Worm (Caenorhabditis elegans): ENCODE measurements around the gene ent-3.

Gene ent-3

DNA sequence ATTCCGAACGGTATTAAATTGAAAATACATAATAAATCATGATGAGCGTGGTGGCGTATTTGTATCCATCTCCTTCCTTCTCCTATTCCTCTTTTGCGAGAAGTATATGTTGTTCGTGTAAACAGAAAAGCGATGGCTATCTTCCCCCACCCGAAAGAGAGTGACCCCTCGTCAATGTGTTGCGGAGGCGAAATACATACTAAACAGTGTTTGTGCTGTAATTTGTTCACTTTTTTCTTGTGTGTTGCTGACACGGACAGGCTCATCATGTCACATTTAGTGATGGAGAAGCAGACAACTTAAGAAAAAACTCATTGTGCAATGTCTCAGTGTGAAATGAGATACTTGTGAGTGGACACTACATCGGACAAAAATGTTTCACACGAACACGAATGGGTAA, 4.2 kb downstream of the ent-3 start:
- no peak for TF ChIP-seq lsy-2 (tag; optimal IDR thresholded peaks at IDR 0.05)
- TF ChIP-seq ztf-11 (tag; optimal IDR thresholded peaks at IDR 0.05): no peak
- no peak for TF ChIP-seq bed-3 (GFP tag; optimal IDR thresholded peaks at IDR 0.05)
- TF ChIP-seq nhr-12 (tag; optimal IDR thresholded peaks at IDR 0.05): no peak
- TF ChIP-seq ceh-43 (GFP tag; optimal IDR thresholded peaks at IDR 0.05): no peak
- no peak for TF ChIP-seq hlh-1 (tag; optimal IDR thresholded peaks at IDR 0.05)

DNA sequence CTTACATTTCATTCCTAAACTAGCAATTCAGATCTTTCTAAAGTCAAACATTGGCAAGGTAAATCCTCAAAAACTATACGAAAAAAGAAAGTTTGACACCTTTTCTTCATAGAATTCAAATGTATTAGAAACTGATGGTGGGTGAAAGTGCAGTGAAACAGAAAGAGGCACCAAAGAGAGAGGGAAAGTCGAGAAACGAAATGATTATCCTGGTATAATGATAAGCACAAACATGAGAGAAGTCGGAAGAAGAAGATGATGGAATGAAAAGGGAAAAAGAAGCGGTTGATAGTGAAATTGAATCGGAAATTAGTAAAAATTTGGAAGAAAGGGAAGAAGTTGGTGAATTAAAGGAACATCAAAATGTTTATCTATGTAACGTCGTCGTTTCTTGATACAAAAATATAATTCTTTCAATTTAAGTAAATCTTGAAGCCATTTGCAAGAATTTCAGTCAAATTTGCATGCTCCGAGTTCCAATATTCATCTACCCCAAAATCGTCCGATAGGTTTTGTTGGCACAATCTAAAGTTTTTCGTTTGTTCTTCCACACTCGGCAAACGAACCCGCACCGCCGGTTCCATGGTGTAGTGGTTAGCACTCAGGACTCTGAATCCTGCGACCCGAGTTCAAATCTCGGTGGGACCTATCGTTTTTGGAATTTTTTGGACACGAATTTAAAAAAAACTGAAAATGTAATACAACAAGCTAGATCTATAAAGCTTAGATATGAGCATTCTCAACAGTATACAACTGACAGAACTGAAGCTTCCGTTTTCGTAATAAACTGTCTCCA, 4.9 kb downstream of the ent-3 start:
- TF ChIP-seq blmp-1 (tag; optimal IDR thresholded peaks at IDR 0.05) (peak; percentile 68), ces-1 (GFP tag; optimal IDR thresholded peaks at IDR 0.05) (no peak)

DNA sequence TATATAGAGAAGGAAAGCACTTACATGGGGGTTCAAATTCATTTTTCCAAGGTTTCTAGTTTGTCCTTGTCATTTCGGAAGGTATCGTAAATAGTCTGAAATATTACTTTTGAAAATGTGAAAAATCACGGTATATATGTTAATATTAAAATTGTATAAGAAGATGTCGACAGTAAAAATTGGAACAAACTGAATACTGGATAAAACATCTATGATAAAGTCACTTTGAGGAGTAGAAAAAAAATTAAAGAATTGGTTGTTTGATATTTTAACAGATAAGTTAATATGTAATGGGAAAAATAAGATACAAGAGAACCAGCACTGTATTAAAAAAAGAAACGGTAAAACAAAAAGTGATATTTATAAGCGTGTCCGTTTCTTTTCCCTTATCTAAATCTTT, 9.5 kb downstream of the ent-3 start, which contains the start of gene nep-21:
nep-21 (minus strand) TSS at position 101 of the 400 bp plus-strand sequence.
- TF ChIP-seq bed-3 (GFP tag; optimal IDR thresholded peaks at IDR 0.05) (no peak), lin-32 (GFP tag; optimal IDR thresholded peaks at IDR 0.05) (no peak), flh-1 (GFP tag; optimal IDR thresholded peaks at IDR 0.05) (no peak), elt-3 (tag; optimal IDR thresholded peaks at IDR 0.05) (no peak), ham-2 (GFP tag; optimal IDR thresholded peaks at IDR 0.05) (no peak), mep-1 (tag; optimal IDR thresholded peaks at IDR 0.05) (no peak), sptf-1 (tag; optimal IDR thresholded peaks at IDR 0.05) (no peak), mab-5 (tag; optimal IDR thresholded peaks at IDR 0.05) (no peak), ceh-83 (GFP tag; optimal IDR thresholded peaks at IDR 0.05) (no peak), ceh-39 (tag; optimal IDR thresholded peaks at IDR 0.05) (no peak), nhr-12 (tag; optimal IDR thresholded peaks at IDR 0.05) (no peak)

DNA sequence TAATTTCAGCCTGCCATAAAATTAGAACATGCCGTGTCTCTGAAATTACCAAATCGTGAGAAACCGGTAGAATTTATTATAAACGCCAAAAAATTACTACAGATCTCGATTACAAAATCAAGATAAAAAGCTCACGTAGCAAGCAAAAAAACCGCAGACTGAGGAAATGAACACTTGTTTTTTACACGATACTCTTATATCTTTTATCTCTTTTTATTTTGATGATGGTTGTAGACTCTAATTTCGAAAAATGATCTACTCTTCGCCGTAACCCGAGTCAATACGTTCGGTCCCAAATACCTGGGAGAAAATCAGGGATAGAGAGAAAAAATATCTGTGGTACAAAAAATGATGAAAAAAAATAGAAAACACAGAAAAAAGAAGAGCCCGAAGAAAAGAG, 12.7 kb downstream of the ent-3 start:
- no peak for TF ChIP-seq ham-2 (GFP tag; optimal IDR thresholded peaks at IDR 0.05)
- no peak for TF ChIP-seq unc-62 (GFP tag; optimal IDR thresholded peaks at IDR 0.05)
- no peak for TF ChIP-seq hlh-1 (tag; optimal IDR thresholded peaks at IDR 0.05)
- TF ChIP-seq elt-3 (tag; optimal IDR thresholded peaks at IDR 0.05): no peak
- TF ChIP-seq nhr-2 (tag; optimal IDR thresholded peaks at IDR 0.05): no peak
- TF ChIP-seq bed-3 (GFP tag; optimal IDR thresholded peaks at IDR 0.05): no peak
- TF ChIP-seq lin-32 (GFP tag; optimal IDR thresholded peaks at IDR 0.05): no peak
- no peak for TF ChIP-seq mls-2 (tag; optimal IDR thresholded peaks at IDR 0.05)
- no peak for TF ChIP-seq blmp-1 (tag; optimal IDR thresholded peaks at IDR 0.05)
- TF ChIP-seq nhr-12 (tag; optimal IDR thresholded peaks at IDR 0.05): no peak

DNA sequence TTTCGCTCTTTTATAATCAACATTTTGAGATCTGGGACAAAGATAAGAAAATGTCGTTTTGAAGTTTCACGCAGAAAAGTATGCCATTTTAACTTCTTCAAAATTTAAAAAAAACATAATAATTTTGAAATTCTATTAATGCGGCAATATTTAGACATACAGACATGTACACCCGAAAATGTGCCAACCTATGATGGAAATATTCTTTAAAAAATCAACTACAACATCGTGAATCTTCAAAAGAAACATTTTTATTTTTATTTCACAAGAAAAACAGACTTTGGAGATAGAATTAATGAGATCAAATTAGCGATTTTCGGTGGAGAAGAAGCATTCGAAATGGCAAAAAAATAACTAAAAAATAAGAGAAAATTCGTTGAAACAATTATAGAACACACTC, 20.7 kb downstream of the ent-3 start, which contains the start of gene T16A9.5:
T16A9.5 (minus strand) TSS at position 101 of the 400 bp plus-strand sequence.
- TF ChIP-seq ceh-39 (tag; optimal IDR thresholded peaks at IDR 0.05) (no peak), M03D4.4 (tag; optimal IDR thresholded peaks at IDR 0.05) (no peak), drap-1 (GFP tag; optimal IDR thresholded peaks at IDR 0.05) (no peak), elt-1 (tag; optimal IDR thresholded peaks at IDR 0.05; ENCODE audit: borderline replicate concordance, insufficient read depth) (no peak), bed-3 (GFP tag; optimal IDR thresholded peaks at IDR 0.05) (no peak), cnd-1 (tag; optimal IDR thresholded peaks at IDR 0.05) (no peak), mab-5 (tag; optimal IDR thresholded peaks at IDR 0.05) (no peak), mls-2 (tag; optimal IDR thresholded peaks at IDR 0.05) (no peak), ceh-43 (GFP tag; optimal IDR thresholded peaks at IDR 0.05) (no peak)

DNA sequence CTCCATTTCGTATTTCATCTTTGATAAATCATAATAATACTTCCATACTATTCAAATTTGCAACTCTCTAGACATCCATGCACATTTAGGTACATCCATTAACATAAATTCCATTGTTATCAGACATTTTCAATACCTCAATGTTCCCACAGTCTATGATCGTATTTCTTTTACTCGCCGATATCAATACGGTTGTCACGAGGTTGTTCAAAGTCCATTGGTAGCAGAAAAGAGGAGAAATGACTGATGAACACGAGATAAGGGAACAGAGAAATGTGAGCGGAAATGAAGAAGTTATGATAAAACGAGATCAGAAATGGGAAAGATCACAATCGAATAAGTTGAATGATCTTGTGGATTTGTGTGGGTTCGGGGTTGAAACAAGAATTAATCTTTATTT, 23.0 kb downstream of the ent-3 start:
- no peak for TF ChIP-seq cnd-1 (tag; optimal IDR thresholded peaks at IDR 0.05)
- no peak for TF ChIP-seq nhr-2 (tag; optimal IDR thresholded peaks at IDR 0.05)
- TF ChIP-seq mep-1 (tag; optimal IDR thresholded peaks at IDR 0.05): no peak
- TF ChIP-seq zip-8 (tag; optimal IDR thresholded peaks at IDR 0.05): no peak
- no peak for TF ChIP-seq hlh-1 (tag; optimal IDR thresholded peaks at IDR 0.05)
- no peak for TF ChIP-seq flh-1 (GFP tag; optimal IDR thresholded peaks at IDR 0.05)
- TF ChIP-seq unc-39 (tag; optimal IDR thresholded peaks at IDR 0.05): no peak
- TF ChIP-seq sem-2 (GFP tag; optimal IDR thresholded peaks at IDR 0.05): no peak
- no peak for TF ChIP-seq nhr-237 (tag; optimal IDR thresholded peaks at IDR 0.05)
- TF ChIP-seq blmp-1 (tag; optimal IDR thresholded peaks at IDR 0.05): no peak
- TF ChIP-seq snpc-4 (tag; optimal IDR thresholded peaks at IDR 0.05): no peak
